Worm (Caenorhabditis elegans) whole organism, midembryonic: ENCODE measurements around the gene col-141.

Experiments used
- T22C8.4 ChIP-seq: fragments of 200-800 bp; sonication (Bioruptor generic); IDR thresholded peaks from 2 replicates; pipeline ENCODE4 v1.3.6; 2022; ENCODE audit warnings: missing genetic modification characterization, missing compliant biosample characterization
- cog-1 ChIP-seq: sonication (generic microtip); optimal IDR thresholded peaks from 2 replicates; lab custom pipeline; 2016; ENCODE audit warnings: missing genetic modification characterization, missing compliant biosample characterization
- flt-1 ChIP-seq: fragments of 200-800 bp; sonication (Bioruptor generic); IDR thresholded peaks from 2 replicates; pipeline ENCODE4 v1.3.6; 2022; ENCODE audit warnings: missing genetic modification characterization, missing compliant biosample characterization
- klf-2 ChIP-seq: fragments of 200-800 bp; sonication (Bioruptor generic); conservative IDR thresholded peaks from 2 replicates; pipeline ENCODE4 v1.3.6; 2022; ENCODE audit warnings: missing genetic modification reagents, missing genetic modification characterization, missing compliant biosample characterization
- med-1 ChIP-seq: sonication (generic microtip); optimal IDR thresholded peaks from 2 replicates; lab custom pipeline; 2017; ENCODE audit warnings: missing genetic modification characterization, mild to moderate bottlenecking, missing compliant biosample characterization, antibody characterized with exemption, missing genetic modification reagents; ENCODE audit not compliant: insufficient read depth
- ref-1 ChIP-seq: fragments of 200-800 bp; sonication (Bioruptor generic); conservative IDR thresholded peaks from 2 replicates; pipeline ENCODE4 v1.3.6; 2022; ENCODE audit warnings: missing genetic modification reagents, missing genetic modification characterization, missing compliant biosample characterization
- tab-1 ChIP-seq: fragments of 200-800 bp; sonication (Bioruptor generic); IDR thresholded peaks from 2 replicates; pipeline ENCODE4 v1.3.6; 2022; ENCODE audit warnings: missing genetic modification characterization, missing compliant biosample characterization
- ztf-23 ChIP-seq: fragments of 200-800 bp; sonication (Bioruptor generic); IDR thresholded peaks from 2 replicates; pipeline ENCODE4 v1.3.6; 2022; ENCODE audit warnings: missing genetic modification reagents, missing genetic modification characterization, missing compliant biosample characterization
- ztf-29 ChIP-seq: fragments of 200-800 bp; sonication (Bioruptor generic); IDR thresholded peaks from 2 replicates; pipeline ENCODE4 v1.3.6; 2022; ENCODE audit warnings: missing genetic modification reagents, missing genetic modification characterization, missing compliant biosample characterization

Gene col-141

DNA sequence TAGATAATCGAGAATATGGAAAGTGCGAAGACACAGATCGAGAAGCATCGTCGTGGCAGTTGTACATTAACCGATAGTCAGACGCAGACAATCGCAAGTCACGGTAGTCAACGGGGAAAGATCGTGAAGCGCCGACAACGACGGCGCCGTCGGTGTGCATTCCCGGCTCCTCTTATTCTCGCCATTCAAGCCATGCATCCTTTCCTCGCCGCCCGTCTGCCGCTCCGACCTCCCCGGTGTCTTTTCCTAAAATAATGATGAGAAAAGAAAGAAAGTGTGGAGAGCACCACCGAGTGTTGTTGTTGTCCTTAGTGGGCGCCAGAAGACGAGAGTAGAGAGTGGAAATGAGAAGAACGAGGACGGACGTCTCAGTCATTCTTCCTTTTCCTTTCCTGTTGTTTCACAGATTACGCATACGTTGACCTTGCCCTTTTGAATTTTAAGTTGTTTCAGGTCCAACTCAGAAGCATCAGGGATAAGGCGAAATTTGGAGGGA, 35.7 kb upstream of the col-141 start, which contains the start of gene ZC404.1:
TSS of gene ZC404.1 (plus strand) at position 446 of the 496 bp plus-strand sequence.
- TF ChIP-seq T22C8.4 (no peak), flt-1 (GFP tag; lab: Robert Waterston, UW) (no peak), cog-1 (tag; lab: Kevin White, UChicago) (no peak), ztf-29 (no peak), ztf-23 (GFP tag; lab: Robert Waterston, UW) (no peak), ref-1 (GFP tag; lab: Robert Waterston, UW) (no peak), med-1 (GFP tag; lab: Kevin White, UChicago) (no peak), klf-2 (GFP tag; lab: Robert Waterston, UW) (no peak), tab-1 (GFP tag; lab: Robert Waterston, UW) (no peak)

DNA sequence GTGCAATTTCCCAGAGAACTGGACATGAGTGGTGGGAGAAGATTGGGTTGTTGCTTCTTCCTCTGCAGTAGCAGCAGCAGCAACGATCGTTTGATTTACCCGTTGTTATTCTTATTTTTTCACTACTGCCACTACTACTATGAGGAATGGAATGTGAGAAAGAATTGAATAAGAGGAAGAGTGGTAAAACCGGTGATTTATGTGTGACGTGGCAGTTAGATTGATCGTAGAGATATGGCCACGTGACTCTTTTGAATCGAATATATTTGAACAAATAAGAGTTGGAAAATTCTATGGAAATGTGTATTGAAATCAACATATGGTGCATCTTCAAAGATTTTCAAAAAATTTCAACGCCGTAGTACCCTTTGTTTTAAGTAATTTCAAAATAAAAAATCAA, 33.2 kb upstream of the col-141 start:
- TF ChIP-seq ztf-29 (no peak), ztf-23 (GFP tag; lab: Robert Waterston, UW) (no peak), tab-1 (GFP tag; lab: Robert Waterston, UW) (no peak), med-1 (GFP tag; lab: Kevin White, UChicago) (no peak), flt-1 (GFP tag; lab: Robert Waterston, UW) (no peak), T22C8.4 (no peak), ref-1 (GFP tag; lab: Robert Waterston, UW) (no peak), cog-1 (tag; lab: Kevin White, UChicago) (no peak), klf-2 (GFP tag; lab: Robert Waterston, UW) (no peak)

DNA sequence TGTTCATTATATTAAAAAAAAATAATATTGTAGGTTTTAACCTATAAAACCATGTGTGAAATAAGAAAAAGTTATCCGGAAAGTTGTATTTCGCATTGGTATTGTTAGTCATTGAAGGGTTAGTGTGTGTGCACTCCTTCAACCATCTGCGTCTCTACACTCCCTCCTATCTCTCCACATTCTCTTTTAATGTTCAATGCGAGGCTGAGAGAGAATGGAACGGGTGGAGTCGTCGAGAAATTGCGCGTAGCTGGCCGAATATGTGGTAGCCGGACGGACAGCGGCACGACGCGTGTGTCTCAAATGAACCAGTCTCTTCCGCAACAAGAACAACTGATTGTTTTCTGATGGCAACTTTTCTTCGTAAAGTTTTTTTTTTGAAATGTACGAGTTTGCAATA, 32.6 kb upstream of the col-141 start:
- TF ChIP-seq cog-1 (tag; lab: Kevin White, UChicago) (peak; percentile 65), klf-2 (GFP tag; lab: Robert Waterston, UW) (no peak)

DNA sequence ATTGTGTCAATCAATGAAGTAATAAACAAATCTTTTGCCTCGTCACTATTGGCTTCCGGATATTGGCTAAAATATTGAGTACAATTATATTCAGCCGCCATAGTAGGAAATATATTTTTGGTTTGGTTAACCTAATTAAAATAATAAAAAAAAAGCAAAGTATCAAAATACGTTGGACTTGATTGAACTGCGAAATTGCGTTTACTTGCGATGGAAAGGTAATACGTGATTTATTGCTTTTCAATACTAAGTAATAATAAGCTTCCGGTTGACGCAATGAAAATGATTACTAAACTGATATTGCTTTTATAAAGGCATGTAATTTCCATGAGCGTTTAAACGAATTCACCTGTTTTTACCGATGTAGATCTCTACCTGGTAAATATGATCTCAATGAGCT, 29.9 kb upstream of the col-141 start, which contains the start of gene dmsr-9:
TSS of gene dmsr-9 (minus strand) at position 101 of the 400 bp plus-strand sequence.
- TF ChIP-seq ref-1 (GFP tag; lab: Robert Waterston, UW) (no peak), klf-2 (GFP tag; lab: Robert Waterston, UW) (no peak), cog-1 (tag; lab: Kevin White, UChicago) (no peak), ztf-23 (GFP tag; lab: Robert Waterston, UW) (no peak), ztf-29 (no peak), tab-1 (GFP tag; lab: Robert Waterston, UW) (no peak), flt-1 (GFP tag; lab: Robert Waterston, UW) (no peak), T22C8.4 (no peak), med-1 (GFP tag; lab: Kevin White, UChicago) (no peak)

DNA sequence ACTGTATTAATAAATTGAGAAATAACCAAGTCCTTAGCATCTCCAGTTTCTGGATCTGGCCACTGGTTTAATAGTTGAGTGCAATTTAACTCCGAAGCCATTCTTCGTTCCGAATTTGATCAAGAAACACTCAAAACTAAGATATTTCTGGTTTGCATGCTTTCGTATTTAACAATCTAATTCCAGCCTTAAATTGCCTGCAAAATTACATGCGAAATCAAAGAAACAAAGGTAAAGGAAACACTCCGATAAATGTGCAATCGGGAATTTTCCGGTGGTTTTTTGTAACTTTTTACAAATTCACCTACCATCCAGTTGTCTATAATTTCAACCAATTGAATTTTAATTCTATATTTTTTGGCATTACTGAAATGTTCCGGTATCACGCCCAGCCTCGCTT, 27.7 kb upstream of the col-141 start, which contains the start of gene dmsr-10:
TSS of gene dmsr-10 (minus strand) at position 101 of the 400 bp plus-strand sequence.
- TF ChIP-seq cog-1 (tag; lab: Kevin White, UChicago) (no peak), T22C8.4 (no peak), klf-2 (GFP tag; lab: Robert Waterston, UW) (no peak), tab-1 (GFP tag; lab: Robert Waterston, UW) (no peak), med-1 (GFP tag; lab: Kevin White, UChicago) (no peak), flt-1 (GFP tag; lab: Robert Waterston, UW) (no peak), ztf-23 (GFP tag; lab: Robert Waterston, UW) (no peak), ref-1 (GFP tag; lab: Robert Waterston, UW) (no peak), ztf-29 (no peak)

DNA sequence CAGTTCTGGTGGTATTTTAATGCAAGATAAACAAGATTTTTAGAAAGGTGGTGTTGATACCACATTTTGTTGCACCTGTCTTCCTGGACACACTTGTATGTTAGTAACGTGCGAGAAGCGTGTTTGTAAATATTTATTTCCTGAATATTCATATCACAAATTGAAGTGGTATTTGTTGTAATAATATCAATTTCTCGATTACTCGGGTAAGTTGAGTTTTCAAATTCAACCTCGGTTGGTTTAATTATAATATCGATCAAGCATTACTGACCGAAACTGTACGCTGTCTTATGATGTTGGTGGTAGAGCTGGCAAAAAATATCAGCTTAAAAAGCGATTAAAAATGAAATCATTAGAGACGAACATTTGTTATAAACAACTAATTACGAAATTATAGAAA, 25.5 kb upstream of the col-141 start, which contains the start of gene dmsr-11:
TSS of gene dmsr-11 (minus strand) at position 101 of the 400 bp plus-strand sequence.
- TF ChIP-seq tab-1 (GFP tag; lab: Robert Waterston, UW) = no peak
- no peak for TF ChIP-seq ztf-23 (GFP tag; lab: Robert Waterston, UW)
- no peak for TF ChIP-seq med-1 (GFP tag; lab: Kevin White, UChicago)
- no peak for TF ChIP-seq T22C8.4
- TF ChIP-seq klf-2 (GFP tag; lab: Robert Waterston, UW) = no peak
- TF ChIP-seq flt-1 (GFP tag; lab: Robert Waterston, UW) = no peak
- no peak for TF ChIP-seq cog-1 (tag; lab: Kevin White, UChicago)
- no peak for TF ChIP-seq ztf-29
- no peak for TF ChIP-seq ref-1 (GFP tag; lab: Robert Waterston, UW)

DNA sequence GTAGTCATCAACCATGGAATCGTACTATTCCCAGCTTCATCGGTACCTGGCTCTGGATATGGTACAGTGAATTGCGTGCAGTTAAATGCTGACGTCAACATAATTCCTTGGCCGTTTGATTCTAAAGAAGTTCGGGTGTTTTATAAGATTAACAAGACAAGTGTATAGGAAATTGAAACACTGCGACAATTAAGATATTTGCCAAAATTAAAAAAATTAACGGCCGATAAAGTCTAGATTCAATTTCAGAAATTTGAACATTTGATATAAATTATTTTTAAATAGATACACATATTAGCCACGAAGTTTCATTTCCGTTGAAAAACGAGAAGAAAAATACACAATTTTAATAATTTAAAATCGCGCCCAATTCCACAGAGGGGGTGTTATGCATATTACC, 23.2 kb upstream of the col-141 start, which contains the start of gene dmsr-12:
TSS of gene dmsr-12 (minus strand) at position 101 of the 400 bp plus-strand sequence.
- no peak for TF ChIP-seq tab-1 (GFP tag; lab: Robert Waterston, UW)
- TF ChIP-seq ref-1 (GFP tag; lab: Robert Waterston, UW) = no peak
- no peak for TF ChIP-seq ztf-29
- TF ChIP-seq klf-2 (GFP tag; lab: Robert Waterston, UW) = no peak

DNA sequence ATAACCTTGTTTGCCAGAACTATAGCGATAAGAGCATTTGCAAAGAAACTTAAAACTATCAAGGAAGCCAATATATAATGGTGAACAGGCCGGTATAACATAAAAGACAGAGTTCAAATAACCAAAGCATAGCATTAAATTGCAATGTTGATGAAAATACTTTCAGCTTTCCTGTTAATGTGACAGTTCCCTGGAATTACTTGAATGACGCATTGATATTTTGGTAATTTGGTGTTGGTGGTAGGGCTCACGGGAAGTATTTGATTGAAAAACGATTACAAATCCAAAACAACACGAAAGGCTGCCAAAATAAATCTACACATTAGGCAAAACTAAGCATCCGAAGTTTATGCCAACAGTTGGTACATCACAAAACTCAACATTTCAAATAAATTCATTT, 20.5 kb upstream of the col-141 start, which contains the start of gene dmsr-16:
TSS of gene dmsr-16 (minus strand) at position 101 of the 400 bp plus-strand sequence.
- TF ChIP-seq T22C8.4 = no peak
- TF ChIP-seq ref-1 (GFP tag; lab: Robert Waterston, UW) = no peak
- no peak for TF ChIP-seq ztf-23 (GFP tag; lab: Robert Waterston, UW)
- TF ChIP-seq klf-2 (GFP tag; lab: Robert Waterston, UW) = no peak
- no peak for TF ChIP-seq cog-1 (tag; lab: Kevin White, UChicago)

DNA sequence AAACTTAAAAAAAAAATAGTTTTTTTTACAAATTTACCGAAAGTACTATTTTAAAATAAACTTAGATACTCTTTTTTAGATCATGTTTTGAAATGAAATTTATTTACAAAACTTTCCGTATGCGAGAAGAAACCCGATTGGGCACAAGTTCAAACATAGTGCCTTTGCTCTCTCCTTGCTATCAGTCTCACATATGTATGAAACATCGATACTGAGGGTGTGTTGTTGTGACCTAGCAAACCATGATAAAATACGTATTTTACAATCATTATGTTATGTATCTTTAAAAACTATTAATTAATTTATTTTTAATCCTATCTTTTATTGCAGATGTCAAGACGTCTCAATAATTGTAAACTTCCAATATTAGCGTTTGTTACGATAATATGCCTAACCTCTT, 19.4 kb upstream of the col-141 start:
- TF ChIP-seq cog-1 (tag; lab: Kevin White, UChicago) (no peak), med-1 (GFP tag; lab: Kevin White, UChicago) (no peak), ref-1 (GFP tag; lab: Robert Waterston, UW) (no peak), tab-1 (GFP tag; lab: Robert Waterston, UW) (no peak), ztf-29 (no peak), flt-1 (GFP tag; lab: Robert Waterston, UW) (no peak), klf-2 (GFP tag; lab: Robert Waterston, UW) (no peak), ztf-23 (GFP tag; lab: Robert Waterston, UW) (no peak), T22C8.4 (no peak)
